Worm (Caenorhabditis elegans): Measurements from ENCODE around the gene epg-6.

DNA sequence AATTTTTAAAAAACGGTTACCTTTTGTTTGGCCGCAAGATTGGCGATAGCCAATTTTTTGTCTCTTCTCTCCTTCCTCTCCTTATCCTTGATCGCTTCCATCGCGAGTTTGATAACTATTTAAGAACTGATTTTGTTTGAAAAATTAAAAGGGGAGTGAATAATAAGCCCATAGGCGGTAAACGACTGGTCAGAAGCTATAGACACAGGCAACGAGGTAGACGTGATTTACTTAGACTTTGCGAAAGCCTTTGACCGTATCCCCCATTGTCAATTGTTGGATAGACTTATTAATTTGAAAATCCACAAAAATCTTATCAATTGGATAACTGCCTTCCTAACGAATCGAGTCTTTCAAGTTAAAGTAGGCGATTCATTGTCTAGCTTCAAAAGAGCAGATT lies 13.7 kb downstream of the epg-6 start, which contains the start of gene Y45F3A.5:
- TF ChIP-seq ZK546.5 (tag; optimal IDR thresholded peaks at IDR 0.05) (no peak), nhr-129 (tag; optimal IDR thresholded peaks at IDR 0.05) (no peak), fos-1 (tag; optimal IDR thresholded peaks at IDR 0.05) (no peak), R02D3.7 (tag; optimal IDR thresholded peaks at IDR 0.05) (no peak), ceh-82 (tag; optimal IDR thresholded peaks at IDR 0.05) (no peak), unc-62 (GFP tag; optimal IDR thresholded peaks at IDR 0.05) (no peak), ama-1 (optimal IDR thresholded peaks at IDR 0.05) (no peak), snpc-4 (tag; optimal IDR thresholded peaks at IDR 0.05) (no peak), nhr-6 (tag; optimal IDR thresholded peaks at IDR 0.05) (no peak), elt-1 (tag; optimal IDR thresholded peaks at IDR 0.05) (no peak)
